Worm (Caenorhabditis elegans) whole organism, mixed stage, embryonic: ENCODE measurements around the gene F10G7.9.
A peak's percentile ranks its signal among the peaks of the same experiment; 100 is the strongest.

ENCODE experiments used
- M03D4.4 ChIP-seq: sonication (generic microtip); optimal IDR thresholded peaks from 2 replicates; lab custom pipeline; 2017; ENCODE audit warnings: mild to moderate bottlenecking, missing genetic modification characterization, missing compliant biosample characterization
- bed-3 ChIP-seq: fragments of 200-800 bp; sonication (Bioruptor generic); optimal IDR thresholded peaks from 3 replicates; lab custom pipeline; 2018; ENCODE audit warnings: mild to moderate bottlenecking, missing genetic modification characterization, moderate library complexity, missing compliant biosample characterization
- blmp-1 ChIP-seq: fragments of 150-350 bp; optimal IDR thresholded peaks from 2 replicates; lab custom pipeline; 2014; ENCODE audit warnings: missing biosample characterization, missing genetic modification characterization
- ceh-39 ChIP-seq: fragments of 150-350 bp; optimal IDR thresholded peaks from 2 replicates; lab custom pipeline; 2014; ENCODE audit warnings: missing biosample characterization, missing genetic modification characterization
- ceh-43 ChIP-seq: fragments of 200-800 bp; sonication (Bioruptor generic); optimal IDR thresholded peaks from 2 replicates; lab custom pipeline; 2018; ENCODE audit warnings: mild to moderate bottlenecking, missing genetic modification characterization, moderate library complexity, missing compliant biosample characterization
- ceh-83 ChIP-seq: fragments of 200-800 bp; sonication (Bioruptor generic); optimal IDR thresholded peaks from 2 replicates; lab custom pipeline; 2018; ENCODE audit warnings: mild to moderate bottlenecking, missing genetic modification characterization, missing compliant biosample characterization
- ces-1 ChIP-seq: fragments of 150-350 bp; optimal IDR thresholded peaks from 2 replicates; lab custom pipeline; 2014; ENCODE audit warnings: missing biosample characterization, missing genetic modification reagents, missing genetic modification characterization
- cnd-1 ChIP-seq: fragments of 200-800 bp; sonication (Bioruptor generic); optimal IDR thresholded peaks from 2 replicates; lab custom pipeline; 2018; ENCODE audit warnings: mild to moderate bottlenecking, missing genetic modification characterization, missing compliant biosample characterization
- elt-3 ChIP-seq: fragments of 150-350 bp; optimal IDR thresholded peaks from 2 replicates; lab custom pipeline; 2014; ENCODE audit warnings: missing biosample characterization, missing genetic modification characterization
- flh-1 ChIP-seq: fragments of 200-800 bp; sonication (Bioruptor generic); optimal IDR thresholded peaks from 2 replicates; lab custom pipeline; 2018; ENCODE audit warnings: mild to moderate bottlenecking, missing genetic modification characterization, moderate library complexity, missing compliant biosample characterization
- hlh-1 ChIP-seq: fragments of 150-350 bp; optimal IDR thresholded peaks from 2 replicates; lab custom pipeline; 2014; ENCODE audit warnings: missing biosample characterization, missing genetic modification reagents, missing genetic modification characterization
- lin-13 ChIP-seq: fragments of 150-350 bp; optimal IDR thresholded peaks from 2 replicates; lab custom pipeline; 2014; ENCODE audit warnings: missing biosample characterization, missing genetic modification characterization
- lin-32 ChIP-seq: fragments of 200-800 bp; sonication (Bioruptor generic); optimal IDR thresholded peaks from 2 replicates; lab custom pipeline; 2018; ENCODE audit warnings: mild to moderate bottlenecking, missing genetic modification characterization, missing compliant biosample characterization
- lsy-2 ChIP-seq: fragments of 150-350 bp; optimal IDR thresholded peaks from 2 replicates; lab custom pipeline; 2014; ENCODE audit warnings: missing biosample characterization, missing genetic modification characterization
- mep-1 ChIP-seq: fragments of 150-350 bp; optimal IDR thresholded peaks from 2 replicates; lab custom pipeline; 2017; ENCODE audit warnings: missing biosample characterization, missing genetic modification reagents, missing genetic modification characterization, inconsistent platforms
- mls-2 ChIP-seq: sonication (generic microtip); optimal IDR thresholded peaks from 2 replicates; lab custom pipeline; 2016; ENCODE audit warnings: mild to moderate bottlenecking, missing genetic modification characterization, moderate library complexity, missing compliant biosample characterization
- nhr-12 ChIP-seq: fragments of 150-350 bp; optimal IDR thresholded peaks from 2 replicates; lab custom pipeline; 2014; ENCODE audit warnings: missing biosample characterization, missing genetic modification characterization
- nhr-2 ChIP-seq: fragments of 150-350 bp; optimal IDR thresholded peaks from 2 replicates; lab custom pipeline; 2014; ENCODE audit warnings: missing biosample characterization, missing genetic modification characterization
- nhr-237 ChIP-seq: fragments of 150-350 bp; optimal IDR thresholded peaks from 2 replicates; lab custom pipeline; 2014; ENCODE audit warnings: missing biosample characterization, missing genetic modification characterization
- nhr-28 ChIP-seq: fragments of 150-350 bp; optimal IDR thresholded peaks from 2 replicates; lab custom pipeline; 2014; ENCODE audit warnings: missing biosample characterization, missing genetic modification characterization
- pha-4 ChIP-seq: fragments of 150-350 bp; optimal IDR thresholded peaks from 2 replicates; lab custom pipeline; 2018; ENCODE audit warnings: missing biosample characterization, missing genetic modification reagents, missing genetic modification characterization
- sem-2 ChIP-seq: fragments of 200-800 bp; sonication (Bioruptor generic); optimal IDR thresholded peaks from 2 replicates; lab custom pipeline; 2018; ENCODE audit warnings: mild to moderate bottlenecking, missing genetic modification characterization, missing compliant biosample characterization
- snpc-4 ChIP-seq: fragments of 150-350 bp; optimal IDR thresholded peaks from 2 replicates; lab custom pipeline; 2014; ENCODE audit warnings: missing biosample characterization, missing genetic modification characterization
- sptf-1 ChIP-seq: sonication (generic microtip); optimal IDR thresholded peaks from 2 replicates; lab custom pipeline; 2017; ENCODE audit warnings: mild to moderate bottlenecking, missing genetic modification characterization, moderate library complexity, missing compliant biosample characterization
- unc-120 ChIP-seq: sonication (generic microtip); optimal IDR thresholded peaks from 2 replicates; lab custom pipeline; 2017; ENCODE audit warnings: missing genetic modification characterization, missing compliant biosample characterization; ENCODE audit not compliant: poor library complexity, severe bottlenecking
- unc-39 ChIP-seq: fragments of 150-350 bp; optimal IDR thresholded peaks from 2 replicates; lab custom pipeline; 2014; ENCODE audit warnings: missing biosample characterization, missing genetic modification characterization
- unc-62 ChIP-seq: fragments of 150-350 bp; optimal IDR thresholded peaks from 2 replicates; lab custom pipeline; 2014; ENCODE audit warnings: missing biosample characterization, missing genetic modification reagents, missing genetic modification characterization
- zip-8 ChIP-seq: fragments of 150-350 bp; optimal IDR thresholded peaks from 2 replicates; lab custom pipeline; 2014; ENCODE audit warnings: missing biosample characterization, missing genetic modification characterization
- ztf-11 ChIP-seq: fragments of 150-350 bp; optimal IDR thresholded peaks from 2 replicates; lab custom pipeline; 2014; ENCODE audit warnings: missing biosample characterization, missing genetic modification characterization

Gene F10G7.9

DNA sequence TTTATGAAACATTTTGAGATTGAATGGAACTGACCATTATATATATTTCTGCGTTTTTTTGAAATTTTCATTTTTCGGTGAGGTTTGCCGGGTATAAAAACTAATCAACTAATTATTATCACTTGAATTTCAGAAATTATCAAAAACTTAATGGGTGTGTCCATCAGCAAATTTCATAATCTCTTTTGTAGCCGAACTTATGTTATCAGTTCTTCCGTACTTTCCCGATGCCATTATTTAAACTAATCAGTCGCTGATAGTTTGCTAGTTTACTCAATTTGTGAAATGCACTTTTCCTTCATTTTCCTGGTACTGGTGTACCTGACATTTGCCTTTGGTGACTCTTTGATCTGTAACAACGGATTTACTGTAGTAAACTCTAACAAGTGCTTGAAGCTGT is 32.1 kb downstream of the F10G7.9 start:
- TF ChIP-seq sptf-1 (tag; lab: Kevin White, UChicago), result no peak
- no peak for TF ChIP-seq nhr-2 (tag; lab: Kevin White, UChicago)
- no peak for TF ChIP-seq nhr-12 (tag; lab: Kevin White, UChicago)
- TF ChIP-seq flh-1 (GFP tag; lab: Kevin White, UChicago), result no peak
- TF ChIP-seq unc-39, result no peak
- no peak for TF ChIP-seq hlh-1 (tag; lab: Kevin White, UChicago)
- TF ChIP-seq, all 35 proteins: peak for 0

DNA sequence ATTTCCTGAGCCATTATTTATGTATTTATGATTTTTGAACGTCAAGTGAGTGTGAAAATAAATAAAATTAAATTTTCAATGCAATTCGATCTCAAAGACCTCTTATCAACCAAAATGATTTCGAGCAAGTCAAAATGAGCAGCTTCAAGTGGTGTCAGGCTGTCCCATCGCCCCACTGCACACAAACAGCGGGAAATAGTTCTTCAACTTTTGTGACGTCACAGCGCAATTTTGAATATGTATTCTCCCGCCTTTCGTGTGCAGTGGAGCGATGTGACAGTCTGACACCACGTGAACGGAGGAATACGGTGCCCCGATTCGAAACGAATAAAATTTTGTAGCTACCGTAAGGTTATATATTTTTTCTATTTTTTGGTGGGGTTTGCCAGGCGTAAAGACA is 32.6 kb downstream of the F10G7.9 start:
- TF ChIP-seq lin-32 (GFP tag; lab: Kevin White, UChicago) (no peak), elt-3 (tag; lab: Kevin White, UChicago) (no peak), lsy-2 (no peak)

DNA sequence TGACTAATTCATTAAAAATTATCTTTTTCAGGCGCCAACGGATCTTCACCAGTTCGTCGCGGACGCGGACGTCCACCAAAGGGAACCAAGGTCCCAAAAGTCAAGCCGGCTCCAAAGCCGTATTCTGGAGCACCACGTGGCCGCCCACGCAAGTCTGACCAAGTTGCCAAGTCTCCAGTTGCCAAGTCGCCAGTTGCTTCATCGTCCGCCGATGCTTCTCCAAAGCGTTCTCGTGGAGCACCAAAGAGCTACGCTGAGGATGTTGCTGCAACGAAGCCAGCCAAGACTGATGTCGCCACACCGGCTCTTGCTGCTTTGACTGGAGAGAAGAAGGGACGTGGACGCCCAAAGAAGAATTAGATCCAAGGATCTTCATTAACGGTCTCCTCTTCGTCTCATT is 33.0 kb downstream of the F10G7.9 start:
- no peak for TF ChIP-seq ceh-83 (GFP tag; lab: Kevin White, UChicago)
- no peak for TF ChIP-seq cnd-1 (tag; lab: Kevin White, UChicago)
- no peak for TF ChIP-seq unc-39
- no peak for TF ChIP-seq mep-1 (tag; lab: Kevin White, UChicago)
- no peak for TF ChIP-seq lin-13 (tag; lab: Kevin White, UChicago)
- no peak for TF ChIP-seq nhr-28 (tag; lab: Kevin White, UChicago)

- TF ChIP-seq sptf-1 (tag; lab: Kevin White, UChicago), result peak; percentile 65
- peak; percentile 63 for TF ChIP-seq nhr-2 (tag; lab: Kevin White, UChicago)
- peak; percentile 59 for TF ChIP-seq lin-32 (GFP tag; lab: Kevin White, UChicago)
- TF ChIP-seq nhr-28 (tag; lab: Kevin White, UChicago), result no peak
- TF ChIP-seq mls-2 (tag; lab: Kevin White, UChicago), result peak; percentile 60
- peak; percentile 91 for TF ChIP-seq cnd-1 (tag; lab: Kevin White, UChicago)
- TF ChIP-seq nhr-237 (tag; lab: Kevin White, UChicago), result no peak
- TF ChIP-seq pha-4 (tag; lab: Kevin White, UChicago), result peak; percentile 12
- no peak for TF ChIP-seq unc-39
- peak; percentile 22 for TF ChIP-seq ceh-43 (GFP tag; lab: Kevin White, UChicago)
- no peak for TF ChIP-seq zip-8 (tag; lab: Kevin White, UChicago)
- TF ChIP-seq lsy-2, result peak; percentile 3
- TF ChIP-seq ztf-11, result peak; percentile 76
- no peak for TF ChIP-seq ceh-83 (GFP tag; lab: Kevin White, UChicago)
- peak; percentile 90 for TF ChIP-seq mep-1 (tag; lab: Kevin White, UChicago)
- no peak for TF ChIP-seq flh-1 (GFP tag; lab: Kevin White, UChicago)
- TF ChIP-seq hlh-1 (tag; lab: Kevin White, UChicago), result peak; percentile 19
- peak; percentile 83 for TF ChIP-seq ces-1 (GFP tag; lab: Kevin White, UChicago)
- no peak for TF ChIP-seq elt-3 (tag; lab: Kevin White, UChicago)
- TF ChIP-seq unc-120 (tag; lab: Kevin White, UChicago), result peak; percentile 43
- no peak for TF ChIP-seq bed-3 (GFP tag; lab: Kevin White, UChicago)
- TF ChIP-seq ceh-39, result peak; percentile 67
- peak; percentile 43 for TF ChIP-seq unc-62 (GFP tag; lab: Kevin White, UChicago)
- peak; percentile 30 for TF ChIP-seq lin-13 (tag; lab: Kevin White, UChicago)
- no peak for TF ChIP-seq sem-2 (GFP tag; lab: Kevin White, UChicago)
These were observed 33.6 kb downstream of the F10G7.9 start, which contains the start of the genes clec-140 and hmg-11 for ce11 chrII:4672584-4673110. clec-140 (plus strand) TSS chrII:4673060. hmg-11 (plus strand) TSS chrII:4673085.

DNA sequence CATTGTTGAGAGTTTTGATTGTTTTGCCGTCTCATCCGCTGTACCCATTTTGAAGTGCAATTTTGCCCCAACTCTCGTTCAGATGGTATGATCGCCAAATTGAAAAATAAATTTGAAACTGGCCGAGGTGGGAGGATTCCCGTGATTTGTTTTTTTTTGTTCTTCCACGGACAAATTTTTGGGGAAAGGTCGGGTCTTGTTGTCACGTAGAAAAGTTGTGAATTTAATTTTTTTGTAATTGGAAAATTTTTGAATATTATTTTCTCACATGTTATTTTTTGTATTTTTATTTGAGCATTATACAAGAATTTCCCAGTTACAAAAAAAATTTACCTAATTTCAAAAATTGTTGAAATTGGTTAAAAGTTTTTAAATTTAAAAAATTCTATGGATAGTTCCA is 34.6 kb downstream of the F10G7.9 start, which contains the start of gene T05A7.6:
TSS of gene T05A7.6 (minus strand) at position 101 of the 400 bp plus-strand sequence.
- TF ChIP-seq flh-1 (GFP tag; lab: Kevin White, UChicago) (no peak), blmp-1 (tag; lab: Kevin White, UChicago) (no peak), ztf-11 (no peak), snpc-4 (tag; lab: Kevin White, UChicago) (no peak), M03D4.4 (tag; lab: Kevin White, UChicago) (no peak), hlh-1 (tag; lab: Kevin White, UChicago) (no peak), nhr-2 (tag; lab: Kevin White, UChicago) (no peak), mep-1 (tag; lab: Kevin White, UChicago) (no peak), nhr-237 (tag; lab: Kevin White, UChicago) (no peak), unc-62 (GFP tag; lab: Kevin White, UChicago) (no peak)
